Worm (Caenorhabditis elegans) whole organism, young adult: ENCODE data around the gene msp-142.

Experiments
- ama-1 ChIP-seq, 3 experiments: fragments of 150-350 bp in 1 of 3; sonication (generic microtip) in 2 of 3; optimal IDR thresholded peaks; 2 replicates each; lab custom pipeline; 2014 to 2018; ENCODE audit warnings: missing biosample characterization in 2 of 3, missing genetic modification characterization in 2 of 3, missing genetic modification reagents in 2 of 3
- ceh-40 ChIP-seq: fragments of 200-800 bp; sonication (Bioruptor generic); IDR thresholded peaks from 2 replicates; pipeline ENCODE4 v1.3.6; 2022; ENCODE audit warnings: missing genetic modification characterization, missing compliant biosample characterization
- sdz-38 ChIP-seq: sonication (generic microtip); optimal IDR thresholded peaks from 2 replicates; lab custom pipeline; 2016; ENCODE audit warnings: missing genotype, missing genetic modification characterization, missing compliant biosample characterization

DNA sequence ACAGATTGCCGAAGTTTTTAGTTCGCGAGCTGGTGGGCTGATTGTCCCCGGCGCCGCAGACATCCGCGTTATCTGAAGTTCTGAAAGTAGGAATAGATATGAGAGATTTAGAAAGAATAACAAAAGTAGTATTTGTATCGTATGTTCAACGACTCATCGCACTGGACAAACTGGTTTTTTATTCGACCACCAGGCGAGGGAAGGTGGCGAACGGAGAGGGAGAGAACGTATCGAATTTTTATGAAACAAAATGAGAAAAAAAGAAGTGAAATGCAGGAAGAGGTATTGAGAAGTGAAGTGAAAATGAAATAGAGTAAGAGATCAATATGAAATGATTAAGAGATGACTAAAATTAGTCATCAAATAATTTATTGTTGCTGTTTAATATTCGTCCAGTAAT is 29.6 kb downstream of the msp-142 start, which contains the start of gene tbc-2:
- TF ChIP-seq ceh-40 (no peak), ama-1 (optimal IDR thresholded peaks at IDR 0.05; lab: Kevin White, UChicago) (no peak), ama-1 (GFP tag; optimal IDR thresholded peaks at IDR 0.05; lab: Kevin White, UChicago) (no peak), sdz-38 (tag; lab: Kevin White, UChicago) (no peak)
